Worm (Caenorhabditis elegans) whole organism, L1 larva: ENCODE measurements around the gene F21G4.3.

Source experiments
- C16A3.4 ChIP-seq: fragments of 150-350 bp; optimal IDR thresholded peaks from 2 replicates; lab custom pipeline; 2014; ENCODE audit warnings: missing biosample characterization, missing genetic modification characterization
- dpl-1 ChIP-seq, 3 experiments: fragments of 150-350 bp in 2 of 3; sonication (generic microtip) in 1 of 3; optimal IDR thresholded peaks; 2 replicates each; lab custom pipeline; 2014 to 2017; ENCODE audit warnings: missing biosample characterization in 3 of 3, missing genetic modification characterization in 3 of 3, missing genetic modification reagents in 3 of 3
- dsc-1 ChIP-seq: sonication (generic microtip); optimal IDR thresholded peaks from 2 replicates; lab custom pipeline; 2016; ENCODE audit warnings: mild to moderate bottlenecking, missing genetic modification characterization, missing compliant biosample characterization
- mep-1 ChIP-seq: fragments of 150-350 bp; optimal IDR thresholded peaks from 2 replicates; lab custom pipeline; 2014; ENCODE audit warnings: missing biosample characterization, missing genetic modification characterization
- nhr-12 ChIP-seq: sonication (generic microtip); optimal IDR thresholded peaks from 2 replicates; lab custom pipeline; 2017; ENCODE audit warnings: missing biosample characterization, missing genetic modification characterization
- nhr-237 ChIP-seq: fragments of 150-350 bp; optimal IDR thresholded peaks from 2 replicates; lab custom pipeline; 2014; ENCODE audit warnings: missing biosample characterization, missing genetic modification characterization
- unc-86 ChIP-seq: sonication (generic microtip); optimal IDR thresholded peaks from 2 replicates; lab custom pipeline; 2016; ENCODE audit warnings: missing genetic modification characterization, missing compliant biosample characterization

DNA sequence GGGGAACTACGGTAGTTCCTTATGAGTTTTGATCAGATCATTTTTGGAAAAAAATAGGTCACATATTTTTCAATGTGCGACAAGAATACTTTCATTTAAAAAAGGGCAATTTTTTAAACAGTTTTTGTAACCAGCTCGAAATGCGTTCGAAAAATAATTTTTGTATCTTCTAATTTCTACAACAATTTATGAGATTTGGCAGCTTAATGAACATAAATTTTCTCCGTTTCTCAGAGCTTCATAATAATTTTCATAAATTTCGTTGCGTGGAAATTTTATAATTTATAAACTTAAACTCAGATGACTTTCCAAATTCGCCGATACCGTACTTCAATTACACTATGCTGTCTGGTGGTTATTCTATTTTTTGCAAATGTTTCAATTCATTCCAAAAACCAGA, at the start of gene F21G4.3:
- TF ChIP-seq dsc-1 (tag; lab: Kevin White, UChicago) = no peak
- no peak for TF ChIP-seq C16A3.4 (tag; lab: Kevin White, UChicago)
- TF ChIP-seq nhr-237 (tag; lab: Kevin White, UChicago) = no peak
- no peak for TF ChIP-seq dpl-1 (GFP tag; optimal IDR thresholded peaks at IDR 0.05; lab: Kevin White, UChicago)
- TF ChIP-seq nhr-12 (tag; lab: Kevin White, UChicago) = no peak
- TF ChIP-seq unc-86 (tag; lab: Kevin White, UChicago) = no peak
- no peak for TF ChIP-seq mep-1 (tag; lab: Kevin White, UChicago)
